Fruit fly (Drosophila melanogaster) whole organism, embryonic: ENCODE data around the gene CG15537.

Experiments used
- ATbp ChIP-seq: fragments of 200-800 bp; sonication (Bioruptor generic); optimal IDR thresholded peaks from 2 replicates; lab custom pipeline; 2017; ENCODE audit warnings: missing biosample characterization, mild to moderate bottlenecking, missing genetic modification characterization, missing genetic modification reagents
- Adf1 ChIP-seq: fragments of 200-800 bp; sonication (Bioruptor generic); IDR thresholded peaks from 2 replicates; pipeline ENCODE4 v1.3.6; 2022; ENCODE audit warnings: missing biosample characterization, missing genetic modification characterization
- Awh ChIP-seq: fragments of 200-800 bp; sonication (Bioruptor generic); IDR thresholded peaks from 2 replicates; pipeline ENCODE4, ENCODE4 v1.3.6; 2022; ENCODE audit warnings: missing biosample characterization, missing genetic modification characterization
- B-H2 ChIP-seq: fragments of 200-800 bp; sonication (Bioruptor generic); optimal IDR thresholded peaks from 2 replicates; lab custom pipeline; 2018; ENCODE audit warnings: missing biosample characterization, mild to moderate bottlenecking, missing genetic modification characterization
- C15 ChIP-seq: fragments of 200-800 bp; sonication (Bioruptor generic); IDR thresholded peaks from 3 replicates; pipeline ENCODE4 v1.3.6; 2022; ENCODE audit warnings: missing biosample characterization, missing genetic modification characterization
- CG10321 ChIP-seq: fragments of 200-800 bp; sonication (Bioruptor generic); IDR thresholded peaks from 2 replicates; pipeline ENCODE4 v1.3.6; 2022; ENCODE audit warnings: missing biosample characterization, missing genetic modification characterization
- CG11456 ChIP-seq: fragments of 200-800 bp; sonication (Bioruptor generic); IDR thresholded peaks from 3 replicates; pipeline ENCODE4 v1.3.6; 2022; ENCODE audit warnings: missing biosample characterization, missing genetic modification characterization
- CG14965 ChIP-seq: fragments of 200-800 bp; sonication (Bioruptor generic); optimal IDR thresholded peaks from 2 replicates; lab custom pipeline; 2016; ENCODE audit warnings: missing biosample characterization, missing genetic modification characterization, borderline replicate concordance
- CG1602 ChIP-seq: fragments of 200-800 bp; sonication (Bioruptor generic); optimal IDR thresholded peaks from 3 replicates; lab custom pipeline; 2016; ENCODE audit warnings: missing biosample characterization, missing genetic modification characterization
- CG16815 ChIP-seq: fragments of 200-800 bp; sonication (Bioruptor generic); optimal IDR thresholded peaks from 3 replicates; lab custom pipeline; 2017; ENCODE audit warnings: missing biosample characterization, mild to moderate bottlenecking, missing genetic modification characterization
- CG18599 ChIP-seq: fragments of 200-800 bp; sonication (Bioruptor generic); optimal IDR thresholded peaks from 3 replicates; lab custom pipeline; 2017; ENCODE audit warnings: missing biosample characterization, missing genetic modification characterization, mild to moderate bottlenecking, moderate library complexity, missing genetic modification reagents
- CG2120 ChIP-seq: fragments of 200-800 bp; sonication (Bioruptor generic); optimal IDR thresholded peaks from 3 replicates; lab custom pipeline; 2016; ENCODE audit warnings: missing biosample characterization, missing genetic modification characterization
- CG31365 ChIP-seq: fragments of 200-800 bp; sonication (Bioruptor generic); optimal IDR thresholded peaks from 2 replicates; lab custom pipeline; 2018; ENCODE audit warnings: missing biosample characterization, mild to moderate bottlenecking, missing genetic modification characterization
- CG3838 ChIP-seq: fragments of 200-800 bp; sonication (Bioruptor generic); optimal IDR thresholded peaks from 3 replicates; lab custom pipeline; 2016; ENCODE audit warnings: missing biosample characterization, missing genetic modification characterization
- CG4404 ChIP-seq: fragments of 200-800 bp; sonication (Bioruptor generic); IDR thresholded peaks from 2 replicates; pipeline ENCODE4 v1.3.6; 2022; ENCODE audit warnings: missing biosample characterization, missing genetic modification characterization
- CG4617 ChIP-seq: fragments of 200-800 bp; sonication (Bioruptor generic); optimal IDR thresholded peaks from 3 replicates; lab custom pipeline; 2016; ENCODE audit warnings: missing biosample characterization, missing genetic modification characterization, borderline replicate concordance
- CG5180 ChIP-seq: fragments of 200-800 bp; sonication (Bioruptor generic); optimal IDR thresholded peaks from 3 replicates; lab custom pipeline; 2017; ENCODE audit warnings: missing biosample characterization, missing genetic modification characterization, mild to moderate bottlenecking, moderate library complexity, missing genetic modification reagents
- CG7372 ChIP-seq: fragments of 200-800 bp; sonication (Bioruptor generic); IDR thresholded peaks from 2 replicates; pipeline ENCODE4 v1.3.6; 2022; ENCODE audit warnings: missing biosample characterization, missing genetic modification characterization
- CG7556 ChIP-seq: fragments of 200-800 bp; sonication (Bioruptor generic); optimal IDR thresholded peaks from 2 replicates; lab custom pipeline; 2017; ENCODE audit warnings: missing biosample characterization, mild to moderate bottlenecking, missing genetic modification characterization
- Deaf1 ChIP-seq: fragments of 200-800 bp; optimal IDR thresholded peaks from 3 replicates; lab custom pipeline; 2019; ENCODE audit warnings: missing biosample characterization, mild to moderate bottlenecking, missing genetic modification characterization, moderate library complexity
- Dfd ChIP-seq, 2 experiments: fragments of >200 bp; optimal IDR thresholded peaks; 2 replicates each; lab custom pipeline; 2017; ENCODE audit warnings: missing biosample characterization in 2 of 2, missing genetic modification characterization in 2 of 2
- Dip3 ChIP-seq: fragments of 200-800 bp; sonication (Bioruptor generic); optimal IDR thresholded peaks from 3 replicates; lab custom pipeline; 2016; ENCODE audit warnings: missing biosample characterization, missing genetic modification characterization
- HHEX ChIP-seq: fragments of 200-800 bp; sonication (Bioruptor generic); optimal IDR thresholded peaks from 3 replicates; lab custom pipeline; 2017; ENCODE audit warnings: missing biosample characterization, mild to moderate bottlenecking, missing genetic modification characterization, missing genetic modification reagents
- HLHmδ ChIP-seq: fragments of 200-800 bp; sonication (Bioruptor generic); optimal IDR thresholded peaks from 2 replicates; lab custom pipeline; 2018; ENCODE audit warnings: missing biosample characterization, mild to moderate bottlenecking, missing genetic modification characterization, moderate library complexity
- Med ChIP-seq: fragments of 200-800 bp; sonication (Bioruptor generic); peaks from one replicate; lab custom pipeline; 2016; ENCODE audit warnings: missing biosample characterization, missing genetic modification characterization, mild to moderate bottlenecking, inconsistent platforms, moderate library complexity
- Opbp ChIP-seq: fragments of 200-800 bp; sonication (Bioruptor generic); IDR thresholded peaks from 3 replicates; pipeline ENCODE4 v1.3.6; 2022; ENCODE audit warnings: missing biosample characterization, missing genetic modification characterization; ENCODE audit not compliant: partially characterized antibody
- Pdp1 ChIP-seq, 2 experiments: fragments of 200-800 bp; sonication (Bioruptor generic); optimal IDR thresholded peaks; 3 replicates each; lab custom pipeline; 2016; ENCODE audit warnings: missing biosample characterization in 2 of 2, missing genetic modification characterization in 2 of 2, mild to moderate bottlenecking in 1 of 2, moderate library complexity in 1 of 2
- Rfx ChIP-seq: fragments of 200-800 bp; sonication (Bioruptor generic); IDR thresholded peaks from 2 replicates; pipeline ENCODE4 v1.3.6; 2022; ENCODE audit warnings: missing biosample characterization, missing genetic modification characterization
- abd-A ChIP-seq: fragments of 200-800 bp; sonication (Bioruptor generic); optimal IDR thresholded peaks from 3 replicates; lab custom pipeline; 2019; ENCODE audit warnings: missing biosample characterization, mild to moderate bottlenecking, missing genetic modification characterization, moderate library complexity
- ac ChIP-seq: fragments of 200-800 bp; sonication (Bioruptor generic); optimal IDR thresholded peaks from 3 replicates; lab custom pipeline; 2017; ENCODE audit warnings: missing biosample characterization, mild to moderate bottlenecking, missing genetic modification characterization
- cg ChIP-seq: fragments of 200-800 bp; sonication (Bioruptor generic); optimal IDR thresholded peaks from 3 replicates; lab custom pipeline; 2019; ENCODE audit warnings: missing biosample characterization, mild to moderate bottlenecking, missing genetic modification characterization, moderate library complexity
- crc ChIP-seq: fragments of 200-800 bp; sonication (Bioruptor generic); optimal IDR thresholded peaks from 2 replicates; lab custom pipeline; 2016; ENCODE audit warnings: missing biosample characterization, missing genetic modification characterization
- dpn ChIP-seq, 2 experiments: fragments of 200-800 bp; sonication (Bioruptor generic); optimal IDR thresholded peaks; 3 replicates each; lab custom pipeline; 2016; ENCODE audit warnings: missing biosample characterization in 2 of 2, missing genetic modification characterization in 2 of 2
- ewg ChIP-seq: fragments of 200-800 bp; sonication (Bioruptor generic); optimal IDR thresholded peaks from 3 replicates; lab custom pipeline; 2017; ENCODE audit warnings: mild to moderate bottlenecking, missing biosample characterization, missing genetic modification reagents, missing genetic modification characterization
- gcm ChIP-seq: fragments of 200-800 bp; sonication (Bioruptor generic); optimal IDR thresholded peaks from 2 replicates; lab custom pipeline; 2019; ENCODE audit warnings: missing biosample characterization, mild to moderate bottlenecking, missing genetic modification characterization, moderate library complexity
- gfzf ChIP-seq: fragments of 200-800 bp; sonication (Bioruptor generic); optimal IDR thresholded peaks from 2 replicates; lab custom pipeline; 2016; ENCODE audit warnings: missing biosample characterization, mild to moderate bottlenecking, missing genetic modification characterization, moderate library complexity
- gsb ChIP-seq: fragments of 200-800 bp; sonication (Bioruptor generic); IDR thresholded peaks from 2 replicates; pipeline ENCODE4 v1.3.6; 2022; ENCODE audit warnings: missing biosample characterization, missing genetic modification characterization
- gsb-n ChIP-seq: fragments of 200-800 bp; sonication (Bioruptor generic); optimal IDR thresholded peaks from 3 replicates; lab custom pipeline; 2018; ENCODE audit warnings: missing biosample characterization, mild to moderate bottlenecking, missing genetic modification characterization
- ham ChIP-seq: fragments of 200-800 bp; sonication (Bioruptor generic); IDR thresholded peaks from 2 replicates; pipeline ENCODE4 v1.3.6; 2022; ENCODE audit warnings: missing biosample characterization, missing genetic modification characterization
- kni ChIP-seq: fragments of 200-800 bp; sonication (Bioruptor generic); optimal IDR thresholded peaks from 3 replicates; lab custom pipeline; 2017; ENCODE audit warnings: mild to moderate bottlenecking, missing biosample characterization, missing genetic modification reagents, missing genetic modification characterization
- lilli ChIP-seq: fragments of 200-800 bp; sonication (Bioruptor generic); optimal IDR thresholded peaks from 3 replicates; lab custom pipeline; 2016; ENCODE audit warnings: missing biosample characterization, missing genetic modification characterization
- nerfin-1 ChIP-seq: fragments of 200-800 bp; sonication (Bioruptor generic); optimal IDR thresholded peaks from 3 replicates; lab custom pipeline; 2019; ENCODE audit warnings: missing biosample characterization, mild to moderate bottlenecking, missing genetic modification characterization, moderate library complexity
- nmo ChIP-seq: fragments of 200-800 bp; sonication (Bioruptor generic); optimal IDR thresholded peaks from 2 replicates; lab custom pipeline; 2018; ENCODE audit warnings: missing biosample characterization, mild to moderate bottlenecking, missing genetic modification characterization, moderate library complexity
- pb ChIP-seq: fragments of 200-800 bp; sonication (Bioruptor generic); optimal IDR thresholded peaks from 3 replicates; lab custom pipeline; 2016; ENCODE audit warnings: missing biosample characterization, missing genetic modification characterization
- pho ChIP-seq: fragments of 200-800 bp; sonication (Bioruptor generic); optimal IDR thresholded peaks from 2 replicates; lab custom pipeline; 2016; ENCODE audit warnings: missing biosample characterization, missing genetic modification characterization
- pros ChIP-seq: fragments of 200-800 bp; sonication (Bioruptor generic); optimal IDR thresholded peaks from 3 replicates; lab custom pipeline; 2019; ENCODE audit warnings: missing biosample characterization, mild to moderate bottlenecking, missing genetic modification characterization, moderate library complexity
- pzg ChIP-seq: fragments of 200-800 bp; sonication (Bioruptor generic); optimal IDR thresholded peaks from 3 replicates; lab custom pipeline; 2018; ENCODE audit warnings: missing biosample characterization, mild to moderate bottlenecking, missing genetic modification characterization, moderate library complexity
- scrt ChIP-seq: fragments of 200-800 bp; sonication (Bioruptor generic); optimal IDR thresholded peaks from 2 replicates; lab custom pipeline; 2018; ENCODE audit warnings: missing biosample characterization, mild to moderate bottlenecking, missing genetic modification characterization, moderate library complexity
- twi ChIP-seq: fragments of 200-800 bp; optimal IDR thresholded peaks from 2 replicates; lab custom pipeline; 2019; ENCODE audit warnings: missing biosample characterization, mild to moderate bottlenecking, missing genetic modification characterization, moderate library complexity
- z ChIP-seq: fragments of 200-800 bp; sonication (Bioruptor generic); IDR thresholded peaks from 3 replicates; pipeline ENCODE4 v1.3.6; 2022; ENCODE audit warnings: missing biosample characterization, missing genetic modification characterization
- zen ChIP-seq: fragments of 200-800 bp; sonication (Bioruptor generic); optimal IDR thresholded peaks from 3 replicates; lab custom pipeline; 2018; ENCODE audit warnings: missing biosample characterization, mild to moderate bottlenecking, missing genetic modification characterization, moderate library complexity

The CG15537 gene

DNA sequence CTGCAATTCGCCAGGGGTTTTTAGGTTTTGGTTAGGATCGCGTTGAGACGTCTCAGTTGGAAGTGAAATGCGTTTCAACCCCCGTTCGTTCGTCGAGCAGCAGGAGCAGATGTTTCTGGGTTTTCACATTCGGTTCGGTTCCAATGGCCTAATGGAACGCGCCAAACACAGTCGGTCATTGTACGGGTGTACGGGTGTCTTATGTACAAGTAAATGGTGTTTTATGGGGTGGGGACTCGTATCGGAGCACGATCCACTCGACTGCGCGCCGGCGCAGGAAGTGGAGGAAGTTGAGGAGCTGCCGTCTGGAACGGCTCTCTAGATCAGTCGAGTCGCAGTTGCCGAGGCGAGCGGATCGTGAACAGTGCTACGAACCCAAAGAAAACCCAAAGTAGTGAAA lies 33.0 kb upstream of the CG15537 start, which contains the start of gene spdo:
Gene spdo, plus strand, starts transcription at position 318 of the 400 bp plus-strand sequence.
- TF ChIP-seq Opbp (GFP tag; lab: Robert Waterston, UW) (0 out of 3 replicates have a peak, but pooled peaks have one; percentile 9), CG2120 (GFP tag; lab: Kevin White, UChicago) (no peak), CG5180 (GFP tag; lab: Kevin White, UChicago) (peak; percentile 75), CG16815 (no peak), CG7556 (GFP tag; lab: Kevin White, UChicago) (no peak), gfzf (no peak), CG18599 (GFP tag; lab: Kevin White, UChicago) (no peak), CG31365 (tag; lab: Kevin White, UChicago) (no peak), Dip3 (no peak), kni (GFP tag; lab: Kevin White, UChicago) (peak; percentile 46), gsb (GFP tag; lab: Robert Waterston, UW) (no peak), pros (GFP tag; lab: Kevin White, UChicago) (peak; percentile 99), gsb-n (tag; lab: Kevin White, UChicago) (peak; percentile 70), lilli (GFP tag; lab: Kevin White, UChicago) (no peak), crc (GFP tag; lab: Kevin White, UChicago) (no peak), twi (tag; lab: Kevin White, UChicago) (peak; percentile 11), HHEX (GFP tag; lab: Kevin White, UChicago) (no peak), z (GFP tag; lab: Robert Waterston, UW) (no peak), scrt (GFP tag; lab: Kevin White, UChicago) (no peak), pb (GFP tag; lab: Kevin White, UChicago) (no peak), abd-A (tag; lab: Kevin White, UChicago) (no peak), CG10321 (GFP tag; lab: Robert Waterston, UW) (no peak), Deaf1 (tag; lab: Kevin White, UChicago) (no peak), HLHmδ (peak; percentile 61), Awh (GFP tag; lab: Robert Waterston, UW) (no peak), nerfin-1 (tag; lab: Kevin White, UChicago) (peak; percentile 65), C15 (GFP tag; lab: Robert Waterston, UW) (no peak), dpn (GFP tag; optimal IDR thresholded peaks at IDR 0.05; lab: Kevin White, UChicago) (no peak), ham (no peak), CG7372 (GFP tag; lab: Robert Waterston, UW) (no peak), pzg (GFP tag; lab: Kevin White, UChicago) (no peak), Rfx (no peak), CG3838 (GFP tag; lab: Kevin White, UChicago) (no peak), ATbp (GFP tag; lab: Kevin White, UChicago) (no peak), Dfd (GFP tag; optimal IDR thresholded peaks at IDR 0.05; lab: Kevin White, UChicago) (no peak), B-H2 (GFP tag; lab: Kevin White, UChicago) (no peak), Med (GFP tag; lab: Kevin White, UChicago) (peak; percentile 34), gcm (GFP tag; lab: Kevin White, UChicago) (peak; percentile 70), CG1602 (GFP tag; lab: Kevin White, UChicago) (no peak), zen (tag; lab: Kevin White, UChicago) (no peak), Adf1 (no peak), CG11456 (GFP tag; lab: Robert Waterston, UW) (no peak), cg (GFP tag; lab: Kevin White, UChicago) (no peak), nmo (GFP tag; lab: Kevin White, UChicago) (no peak), CG4404 (GFP tag; lab: Robert Waterston, UW) (no peak), ewg (GFP tag; lab: Kevin White, UChicago) (peak; percentile 15), ac (GFP tag; lab: Kevin White, UChicago) (peak; percentile 81), CG4617 (GFP tag; lab: Kevin White, UChicago) (no peak), Pdp1 (GFP tag; optimal IDR thresholded peaks at IDR 0.05; lab: Kevin White, UChicago) (no peak), CG14965 (GFP tag; lab: Kevin White, UChicago) (no peak), pho (no peak)
